Worm (Caenorhabditis elegans) whole organism, L1 larva: ENCODE results near the gene ced-11.

ENCODE experiments used
- lsy-2 ChIP-seq, 2 experiments: fragments of 150-350 bp; optimal IDR thresholded peaks; 2 replicates each; lab custom pipeline; 2014; ENCODE audit warnings: missing biosample characterization in 2 of 2, missing genetic modification characterization in 2 of 2
- nhr-76 ChIP-seq: sonication (generic microtip); optimal IDR thresholded peaks from 2 replicates; lab custom pipeline; 2017; ENCODE audit warnings: missing biosample characterization, missing genetic modification characterization
- unc-30 ChIP-seq: sonication (generic microtip); optimal IDR thresholded peaks from 2 replicates; lab custom pipeline; 2017; ENCODE audit warnings: missing biosample characterization, missing genetic modification characterization
- zag-1 ChIP-seq: fragments of 150-350 bp; optimal IDR thresholded peaks from 2 replicates; lab custom pipeline; 2014; ENCODE audit warnings: missing biosample characterization, missing genetic modification characterization

- TF ChIP-seq nhr-76 (tag; lab: Kevin White, UChicago) (no peak), unc-30 (tag; lab: Kevin White, UChicago) (no peak), lsy-2 (tag; optimal IDR thresholded peaks at IDR 0.05; lab: Kevin White, UChicago) (no peak), zag-1 (tag; lab: Kevin White, UChicago) (no peak)
Measured at ce11 chrIII:9138601-9139000, 19.2 kb downstream of the ced-11 start, which contains the start of gene ZK512.7.
